Worm (Caenorhabditis elegans) whole organism, L1 larva: ENCODE data around the gene C47E8.1.
A peak's percentile ranks its signal among the peaks of the same experiment; 100 is the strongest.

Experiments
- Y116A8C.19 ChIP-seq: sonication (generic microtip); optimal IDR thresholded peaks from 2 replicates; lab custom pipeline; 2016; ENCODE audit warnings: missing compliant biosample characterization, missing genetic modification characterization, borderline replicate concordance
- alr-1 ChIP-seq: fragments of 200-800 bp; sonication (Bioruptor generic); optimal IDR thresholded peaks from 2 replicates; lab custom pipeline; 2018; ENCODE audit warnings: borderline replicate concordance, mild to moderate bottlenecking, missing genetic modification characterization, missing compliant biosample characterization
- ama-1 ChIP-seq: fragments of 150-350 bp; optimal IDR thresholded peaks from 2 replicates; lab custom pipeline; 2014
- ceh-63 ChIP-seq: fragments of 200-800 bp; sonication (Bioruptor generic); optimal IDR thresholded peaks from 2 replicates; lab custom pipeline; 2018; ENCODE audit warnings: mild to moderate bottlenecking, missing genetic modification characterization, missing compliant biosample characterization
- ceh-8 ChIP-seq: fragments of 200-800 bp; sonication (Bioruptor generic); optimal IDR thresholded peaks from 2 replicates; lab custom pipeline; 2018; ENCODE audit warnings: mild to moderate bottlenecking, missing genetic modification characterization, moderate library complexity, missing compliant biosample characterization
- ceh-82 ChIP-seq, 3 experiments: fragments of 150-350 bp in 1 of 3; sonication (generic microtip) in 2 of 3; optimal IDR thresholded peaks; 2 replicates each; lab custom pipeline; 2014 to 2017; ENCODE audit warnings: missing biosample characterization in 3 of 3, missing genetic modification characterization in 3 of 3
- dsc-1 ChIP-seq: sonication (generic microtip); optimal IDR thresholded peaks from 2 replicates; lab custom pipeline; 2016; ENCODE audit warnings: mild to moderate bottlenecking, missing genetic modification characterization, missing compliant biosample characterization
- efl-1 ChIP-seq, 4 experiments: fragments of 150-350 bp; optimal IDR thresholded peaks in 3 of 4; peaks in 1 of 4; 1 replicate in 1 of 4; 2 replicates in 3 of 4; lab custom pipeline; 2014; ENCODE audit warnings: missing biosample characterization in 2 of 4, missing genetic modification characterization in 2 of 4, missing genetic modification reagents in 2 of 4
- egl-27 ChIP-seq, 2 experiments: fragments of 150-350 bp in 1 of 2; sonication (generic microtip); optimal IDR thresholded peaks; 3 replicates each; lab custom pipeline; 2017 to 2018; ENCODE audit warnings: missing biosample characterization in 2 of 2, missing genetic modification characterization in 2 of 2, missing genetic modification reagents in 2 of 2
- elt-2 ChIP-seq: sonication (generic microtip); optimal IDR thresholded peaks from 2 replicates; lab custom pipeline; 2016; ENCODE audit warnings: missing genetic modification characterization, mild to moderate bottlenecking, inconsistent platforms, missing compliant biosample characterization, missing genetic modification reagents
- grh-1 ChIP-seq: fragments of 200-800 bp; sonication (Bioruptor generic); IDR thresholded peaks from 2 replicates; pipeline ENCODE4 v1.3.6; 2022; ENCODE audit warnings: missing genetic modification reagents, missing genetic modification characterization, missing compliant biosample characterization
- hpl-2 ChIP-seq: fragments of 150-350 bp; optimal IDR thresholded peaks from 2 replicates; lab custom pipeline; 2014; ENCODE audit warnings: missing biosample characterization, missing genetic modification reagents, missing genetic modification characterization
- isw-1 ChIP-seq: fragments of 200-800 bp; sonication (Bioruptor generic); IDR thresholded peaks from 2 replicates; pipeline ENCODE4 v1.3.6; 2022; ENCODE audit warnings: missing genetic modification characterization, missing compliant biosample characterization
- lin-13 ChIP-seq: fragments of 150-350 bp; optimal IDR thresholded peaks from 2 replicates; lab custom pipeline; 2014; ENCODE audit warnings: missing biosample characterization, missing genetic modification reagents, missing genetic modification characterization
- lin-14 ChIP-seq: fragments of 200-800 bp; sonication (Bioruptor generic); optimal IDR thresholded peaks from 2 replicates; lab custom pipeline; 2018; ENCODE audit warnings: mild to moderate bottlenecking, missing genetic modification characterization, moderate library complexity, missing compliant biosample characterization
- lin-15B ChIP-seq: fragments of 150-350 bp; sonication (generic microtip); optimal IDR thresholded peaks from 3 replicates; lab custom pipeline; 2014; ENCODE audit warnings: missing biosample characterization, missing genetic modification characterization
- lir-3 ChIP-seq: sonication (generic microtip); optimal IDR thresholded peaks from 2 replicates; lab custom pipeline; 2016; ENCODE audit warnings: mild to moderate bottlenecking, missing genetic modification characterization, moderate library complexity, missing compliant biosample characterization; ENCODE audit not compliant: poor library complexity
- lsy-2 ChIP-seq, 2 experiments: fragments of 150-350 bp; optimal IDR thresholded peaks; 2 replicates each; lab custom pipeline; 2014; ENCODE audit warnings: missing biosample characterization in 2 of 2, missing genetic modification characterization in 2 of 2
- mab-9 ChIP-seq: fragments of 200-800 bp; sonication (Bioruptor generic); IDR thresholded peaks from 2 replicates; pipeline ENCODE4 v1.3.6; 2022; ENCODE audit warnings: missing genetic modification reagents, missing genetic modification characterization, missing compliant biosample characterization
- mdl-1 ChIP-seq, 2 experiments: fragments of 150-350 bp; optimal IDR thresholded peaks; 2 replicates each; lab custom pipeline; 2014 to 2017; ENCODE audit warnings: missing biosample characterization in 2 of 2, missing genetic modification characterization in 2 of 2, inconsistent platforms in 1 of 2
- mep-1 ChIP-seq: fragments of 150-350 bp; optimal IDR thresholded peaks from 2 replicates; lab custom pipeline; 2014; ENCODE audit warnings: missing biosample characterization, missing genetic modification characterization
- nhr-19 ChIP-seq: fragments of 200-800 bp; sonication (Bioruptor generic); conservative IDR thresholded peaks from 2 replicates; pipeline ENCODE4 v1.3.6; 2022; ENCODE audit warnings: missing genetic modification characterization, missing compliant biosample characterization
- nhr-20 ChIP-seq: sonication (generic microtip); optimal IDR thresholded peaks from 2 replicates; lab custom pipeline; 2016; ENCODE audit warnings: mild to moderate bottlenecking, missing genetic modification characterization, missing compliant biosample characterization
- nhr-28 ChIP-seq: fragments of 150-350 bp; optimal IDR thresholded peaks from 2 replicates; lab custom pipeline; 2014; ENCODE audit warnings: missing biosample characterization, missing genetic modification characterization
- nhr-47 ChIP-seq: sonication (generic microtip); optimal IDR thresholded peaks from 2 replicates; lab custom pipeline; 2016; ENCODE audit warnings: mild to moderate bottlenecking, missing genetic modification characterization, moderate library complexity, missing compliant biosample characterization
- nhr-84 ChIP-seq: sonication (generic microtip); optimal IDR thresholded peaks from 2 replicates; lab custom pipeline; 2017; ENCODE audit warnings: missing biosample characterization, missing genetic modification characterization
- nhr-85 ChIP-seq: sonication (generic microtip); peaks from one replicate; lab custom pipeline; 2016; ENCODE audit warnings: missing genetic modification characterization, inconsistent platforms, missing compliant biosample characterization
- nhr-90 ChIP-seq: sonication (generic microtip); optimal IDR thresholded peaks from 2 replicates; lab custom pipeline; 2016; ENCODE audit warnings: mild to moderate bottlenecking, missing genetic modification characterization, missing compliant biosample characterization; ENCODE audit not compliant: poor library complexity
- pag-3 ChIP-seq: sonication (generic microtip); optimal IDR thresholded peaks from 2 replicates; lab custom pipeline; 2017; ENCODE audit warnings: missing genetic modification characterization, mild to moderate bottlenecking, missing compliant biosample characterization, antibody characterized with exemption, borderline replicate concordance; ENCODE audit not compliant: insufficient read depth
- pqm-1 ChIP-seq: sonication (generic microtip); optimal IDR thresholded peaks from 3 replicates; lab custom pipeline; 2017; ENCODE audit warnings: missing biosample characterization, missing genetic modification characterization
- rnt-1 ChIP-seq: sonication (generic microtip); optimal IDR thresholded peaks from 2 replicates; lab custom pipeline; 2016; ENCODE audit warnings: mild to moderate bottlenecking, missing genetic modification characterization, moderate library complexity, missing compliant biosample characterization
- skn-1 ChIP-seq: fragments of 150-350 bp; optimal IDR thresholded peaks from 2 replicates; lab custom pipeline; 2014; ENCODE audit warnings: missing biosample characterization, missing genetic modification characterization
- snpc-4 ChIP-seq: fragments of 150-350 bp; optimal IDR thresholded peaks from 2 replicates; lab custom pipeline; 2014; ENCODE audit warnings: missing biosample characterization, missing genetic modification characterization
- sox-4 ChIP-seq: sonication (generic microtip); optimal IDR thresholded peaks from 2 replicates; lab custom pipeline; 2016; ENCODE audit warnings: missing genetic modification characterization, missing compliant biosample characterization
- sptf-1 ChIP-seq: fragments of 150-350 bp; optimal IDR thresholded peaks from 2 replicates; lab custom pipeline; 2014; ENCODE audit warnings: missing biosample characterization, missing genetic modification characterization
- swsn-7 ChIP-seq: sonication (generic microtip); optimal IDR thresholded peaks from 2 replicates; lab custom pipeline; 2016; ENCODE audit warnings: missing genetic modification characterization, missing compliant biosample characterization
- unc-86 ChIP-seq: sonication (generic microtip); optimal IDR thresholded peaks from 2 replicates; lab custom pipeline; 2016; ENCODE audit warnings: missing genetic modification characterization, missing compliant biosample characterization
- unc-98 ChIP-seq: fragments of 200-800 bp; sonication (Bioruptor generic); IDR thresholded peaks from 2 replicates; pipeline ENCODE4 v1.3.6; 2022; ENCODE audit warnings: missing genetic modification characterization, missing compliant biosample characterization
- ztf-11 ChIP-seq, 2 experiments: sonication (generic microtip); optimal IDR thresholded peaks; 2 replicates each; lab custom pipeline; 2016 to 2017; ENCODE audit warnings: missing genetic modification characterization in 2 of 2, missing biosample characterization in 1 of 2, missing compliant biosample characterization in 1 of 2
- ztf-4 ChIP-seq: fragments of 150-350 bp; optimal IDR thresholded peaks from 2 replicates; lab custom pipeline; 2014; ENCODE audit warnings: missing biosample characterization, missing genetic modification characterization

The C47E8.1 gene

ce11 chrV:14686231-14687105 lies 20.6 kb downstream of the C47E8.1 start:
- peak; percentile 50 for TF ChIP-seq nhr-85 (tag; lab: Kevin White, UChicago)
- peak; percentile 100 for TF ChIP-seq alr-1 (tag; lab: Kevin White, UChicago)
- TF ChIP-seq lin-15B = no peak
- TF ChIP-seq ztf-11 (tag; optimal IDR thresholded peaks at IDR 0.05; lab: Kevin White, UChicago) = peak in 1 of 2 experiments; percentile 18
- peak; percentile 85 for TF ChIP-seq ama-1
- TF ChIP-seq lin-14 (GFP tag; lab: Kevin White, UChicago) = peak; percentile 5
- no peak for TF ChIP-seq sptf-1 (tag; lab: Kevin White, UChicago)
- peak; percentile 50 for TF ChIP-seq ceh-63 (GFP tag; lab: Kevin White, UChicago)
- TF ChIP-seq elt-2 (tag; lab: Kevin White, UChicago) = peak; percentile 3
- no peak for TF ChIP-seq egl-27 (tag; optimal IDR thresholded peaks at IDR 0.05; lab: Kevin White, UChicago)
- TF ChIP-seq skn-1 (tag; lab: Kevin White, UChicago) = peak; percentile 20
- peak; percentile 26 for TF ChIP-seq mep-1
- TF ChIP-seq rnt-1 = peak; percentile 26
- TF ChIP-seq pag-3 = no peak
- TF ChIP-seq lir-3 (tag; lab: Kevin White, UChicago) = no peak
- peak; percentile 70 for TF ChIP-seq nhr-84 (tag; lab: Kevin White, UChicago)
- TF ChIP-seq lin-13 (GFP tag; lab: Kevin White, UChicago) = no peak
- TF ChIP-seq Y116A8C.19 (tag; lab: Kevin White, UChicago) = no peak
- TF ChIP-seq mdl-1 (tag; optimal IDR thresholded peaks at IDR 0.05; lab: Kevin White, UChicago) = no peak
- no peak for TF ChIP-seq isw-1 (GFP tag; lab: Robert Waterston, UW)
- no peak for TF ChIP-seq dsc-1 (tag; lab: Kevin White, UChicago)
- TF ChIP-seq ztf-4 = peak; percentile 18
- no peak for TF ChIP-seq efl-1 (optimal IDR thresholded peaks at IDR 0.05; lab: Kevin White, UChicago)
- peak in 1 of 2 experiments; percentile 11 for TF ChIP-seq efl-1 (GFP tag; optimal IDR thresholded peaks at IDR 0.05 in 1 of 2; lab: Kevin White, UChicago)

ce11 chrV:14687106-14687964 lies 21.5 kb downstream of the C47E8.1 start:
- peak; percentile 21 for TF ChIP-seq skn-1 (tag; lab: Kevin White, UChicago)
- TF ChIP-seq rnt-1 = peak; percentile 1
- peak; percentile 62 for TF ChIP-seq nhr-85 (tag; lab: Kevin White, UChicago)
- TF ChIP-seq nhr-47 (tag; lab: Kevin White, UChicago) = no peak
- peak in 1 of 2 experiments; percentile 7 for TF ChIP-seq ztf-11 (tag; optimal IDR thresholded peaks at IDR 0.05; lab: Kevin White, UChicago)
- peak; percentile 68 for TF ChIP-seq ama-1
- no peak for TF ChIP-seq efl-1 (optimal IDR thresholded peaks at IDR 0.05; lab: Kevin White, UChicago)
- peak in 1 of 2 experiments; percentile 78 for TF ChIP-seq efl-1 (GFP tag; optimal IDR thresholded peaks at IDR 0.05 in 1 of 2; lab: Kevin White, UChicago)
- no peak for TF ChIP-seq unc-98 (GFP tag; lab: Robert Waterston, UW)

- TF ChIP-seq nhr-19 (GFP tag; lab: Robert Waterston, UW) = peak; percentile 38; the same call in 1 of the 2 replicates
- TF ChIP-seq alr-1 (tag; lab: Kevin White, UChicago) = no peak
- peak; percentile 65 for TF ChIP-seq nhr-90 (tag; lab: Kevin White, UChicago)
- TF ChIP-seq ztf-11 (tag; optimal IDR thresholded peaks at IDR 0.05; lab: Kevin White, UChicago) = no peak
- TF ChIP-seq unc-86 (tag; lab: Kevin White, UChicago) = peak; percentile 28
- peak; percentile 33 for TF ChIP-seq ceh-8 (GFP tag; lab: Kevin White, UChicago)
- TF ChIP-seq mep-1 = peak; percentile 62
- peak; percentile 31 for TF ChIP-seq elt-2 (tag; lab: Kevin White, UChicago)
- no peak for TF ChIP-seq hpl-2 (GFP tag; lab: Kevin White, UChicago)
- peak; percentile 28 for TF ChIP-seq snpc-4 (tag; lab: Kevin White, UChicago)
- TF ChIP-seq swsn-7 (tag; lab: Kevin White, UChicago) = peak; percentile 63
- TF ChIP-seq nhr-20 (tag; lab: Kevin White, UChicago) = peak; percentile 39
- no peak for TF ChIP-seq sox-4 (tag; lab: Kevin White, UChicago)
- no peak for TF ChIP-seq nhr-28 (tag; lab: Kevin White, UChicago)
- TF ChIP-seq lsy-2 (tag; optimal IDR thresholded peaks at IDR 0.05; lab: Kevin White, UChicago) = peak; percentile 26 to 41
- TF ChIP-seq ama-1 = peak; percentile 98
- no peak for TF ChIP-seq ceh-63 (GFP tag; lab: Kevin White, UChicago)
- no peak for TF ChIP-seq mab-9 (GFP tag; lab: Robert Waterston, UW)
- no peak for TF ChIP-seq ceh-82 (tag; optimal IDR thresholded peaks at IDR 0.05; lab: Kevin White, UChicago)
- peak; percentile 31; the same call in 1 of the 2 replicates for TF ChIP-seq grh-1
- peak; percentile 37 for TF ChIP-seq pqm-1 (tag; lab: Kevin White, UChicago)
- TF ChIP-seq lin-14 (GFP tag; lab: Kevin White, UChicago) = peak; percentile 33
Measured at ce11 chrV:14688097-14688912, 22.5 kb downstream of the C47E8.1 start, which contains the start of gene C47E8.11. Gene C47E8.11 (plus strand): TSS chrV:14688616.
